Fruit fly (Drosophila melanogaster) whole organism, pupa: ENCODE data around the gene CG13678.

Experiments
- CG10348 ChIP-seq: fragments of 200-800 bp; sonication (Bioruptor generic); IDR thresholded peaks from 2 replicates; pipeline ENCODE4 v1.3.6; 2022; ENCODE audit warnings: missing biosample characterization, missing genetic modification characterization
- CG12605 ChIP-seq: fragments of 200-800 bp; sonication (Bioruptor generic); IDR thresholded peaks from 2 replicates; pipeline ENCODE4 v1.3.6; 2022; ENCODE audit warnings: missing biosample characterization, missing genetic modification characterization
- CG13204 ChIP-seq: fragments of 200-800 bp; sonication (Bioruptor generic); optimal IDR thresholded peaks from 2 replicates; lab custom pipeline; 2018; ENCODE audit warnings: missing biosample characterization, mild to moderate bottlenecking, missing genetic modification characterization, moderate library complexity
- CG14655 ChIP-seq: fragments of 200-800 bp; sonication (Bioruptor generic); optimal IDR thresholded peaks from 3 replicates; lab custom pipeline; 2017; ENCODE audit warnings: mild to moderate bottlenecking, missing biosample characterization, missing genetic modification reagents, missing genetic modification characterization
- CG15710 ChIP-seq: fragments of 200-800 bp; sonication (Bioruptor generic); optimal IDR thresholded peaks from 2 replicates; lab custom pipeline; 2018; ENCODE audit warnings: missing biosample characterization, mild to moderate bottlenecking, missing genetic modification characterization, moderate library complexity
- CG17806 ChIP-seq: fragments of 200-800 bp; sonication (Bioruptor generic); optimal IDR thresholded peaks from 2 replicates; lab custom pipeline; 2018; ENCODE audit warnings: missing biosample characterization, mild to moderate bottlenecking, missing genetic modification characterization, moderate library complexity
- CG32121 ChIP-seq: fragments of 200-800 bp; sonication (Bioruptor generic); IDR thresholded peaks from 2 replicates; pipeline ENCODE4 v1.3.6; 2022; ENCODE audit warnings: missing biosample characterization, missing genetic modification characterization
- CG34367 ChIP-seq: fragments of 200-800 bp; sonication (Bioruptor generic); optimal IDR thresholded peaks from 2 replicates; lab custom pipeline; 2018; ENCODE audit warnings: missing biosample characterization, mild to moderate bottlenecking, missing genetic modification characterization
- CG4496 ChIP-seq: fragments of 200-800 bp; sonication (Bioruptor generic); IDR thresholded peaks from 3 replicates; pipeline ENCODE4 v1.3.6; 2022; ENCODE audit warnings: missing biosample characterization, missing genetic modification characterization
- CG8159 ChIP-seq: fragments of 200-800 bp; sonication (Bioruptor generic); optimal IDR thresholded peaks from 3 replicates; lab custom pipeline; 2018; ENCODE audit warnings: missing biosample characterization, mild to moderate bottlenecking, missing genetic modification characterization, moderate library complexity
- CG8301 ChIP-seq: fragments of 200-800 bp; sonication (Bioruptor generic); optimal IDR thresholded peaks from 2 replicates; lab custom pipeline; 2018; ENCODE audit warnings: missing biosample characterization, mild to moderate bottlenecking, missing genetic modification characterization
- CG9948 ChIP-seq: fragments of 200-800 bp; sonication (Bioruptor generic); optimal IDR thresholded peaks from 2 replicates; lab custom pipeline; 2018; ENCODE audit warnings: missing biosample characterization, mild to moderate bottlenecking, missing genetic modification characterization, moderate library complexity
- D1 ChIP-seq: fragments of 200-800 bp; sonication (Bioruptor generic); optimal IDR thresholded peaks from 2 replicates; lab custom pipeline; 2018; ENCODE audit warnings: missing biosample characterization, mild to moderate bottlenecking, missing genetic modification characterization, moderate library complexity
- EcR ChIP-seq: fragments of 200-800 bp; sonication (Bioruptor generic); optimal IDR thresholded peaks from 3 replicates; lab custom pipeline; 2019; ENCODE audit warnings: missing biosample characterization, missing genetic modification characterization, mild to moderate bottlenecking, moderate library complexity, missing genetic modification reagents
- Ets98B ChIP-seq: fragments of 200-800 bp; sonication (Bioruptor generic); IDR thresholded peaks from 2 replicates; pipeline ENCODE4 v1.3.6; 2022; ENCODE audit warnings: missing biosample characterization, missing genetic modification characterization
- Pif1A ChIP-seq: fragments of 200-800 bp; sonication (Bioruptor generic); optimal IDR thresholded peaks from 3 replicates; lab custom pipeline; 2016; ENCODE audit warnings: missing biosample characterization, missing genetic modification characterization
- Pif1B ChIP-seq: fragments of 200-800 bp; sonication (Bioruptor generic); optimal IDR thresholded peaks from 3 replicates; lab custom pipeline; 2016; ENCODE audit warnings: missing biosample characterization, missing genetic modification characterization
- Snoo ChIP-seq: fragments of 200-800 bp; sonication (Bioruptor generic); optimal IDR thresholded peaks from 3 replicates; lab custom pipeline; 2017; ENCODE audit warnings: missing biosample characterization, mild to moderate bottlenecking, missing genetic modification characterization, inconsistent platforms
- fd96Ca ChIP-seq: fragments of 200-800 bp; sonication (Bioruptor generic); IDR thresholded peaks from 3 replicates; pipeline ENCODE4 v1.3.6; 2022; ENCODE audit warnings: missing biosample characterization, missing genetic modification characterization
- gl ChIP-seq: fragments of 200-800 bp; sonication (Bioruptor generic); optimal IDR thresholded peaks from 2 replicates; lab custom pipeline; 2018; ENCODE audit warnings: missing biosample characterization, mild to moderate bottlenecking, missing genetic modification characterization
- rn ChIP-seq: fragments of 200-800 bp; sonication (Bioruptor generic); IDR thresholded peaks from 2 replicates; pipeline ENCODE4 v1.3.6; 2022; ENCODE audit warnings: missing biosample characterization, missing genetic modification characterization

Gene CG13678

DNA sequence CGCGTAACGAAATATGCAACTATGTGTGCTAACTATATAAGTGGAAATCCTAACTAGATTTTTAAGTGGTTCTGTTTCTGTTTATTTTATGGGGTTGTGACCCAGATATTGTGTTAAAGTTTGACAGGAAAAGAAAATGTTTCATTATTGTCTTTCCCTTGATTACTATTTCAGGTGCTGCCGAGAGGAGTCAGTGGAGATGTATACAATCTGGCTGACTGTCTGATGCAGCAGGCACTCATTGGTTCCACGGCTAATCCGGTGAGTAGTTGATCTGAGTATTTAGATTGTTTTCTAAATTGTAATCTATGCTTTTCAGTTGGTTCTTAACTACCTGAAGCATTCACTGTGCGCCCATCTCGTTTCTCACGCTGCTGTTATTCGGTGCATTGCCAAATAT lies 28.9 kb upstream of the CG13678 start, which contains the start of gene CG7387:
TSS of gene CG7387 (minus strand) at position 101 of the 400 bp plus-strand sequence.
- TF ChIP-seq CG34367 (tag; lab: Kevin White, UChicago) (no peak), Ets98B (no peak), rn (GFP tag; lab: Robert Waterston, UW) (no peak), CG4496 (GFP tag; lab: Robert Waterston, UW) (no peak), fd96Ca (GFP tag; lab: Robert Waterston, UW) (no peak), CG17806 (tag; lab: Kevin White, UChicago) (no peak), EcR (GFP tag; lab: Kevin White, UChicago) (no peak), CG8301 (tag; lab: Kevin White, UChicago) (no peak), CG12605 (GFP tag; lab: Robert Waterston, UW) (no peak), CG10348 (no peak)
- TF ChIP-seq, all 21 proteins: peak for 0

DNA sequence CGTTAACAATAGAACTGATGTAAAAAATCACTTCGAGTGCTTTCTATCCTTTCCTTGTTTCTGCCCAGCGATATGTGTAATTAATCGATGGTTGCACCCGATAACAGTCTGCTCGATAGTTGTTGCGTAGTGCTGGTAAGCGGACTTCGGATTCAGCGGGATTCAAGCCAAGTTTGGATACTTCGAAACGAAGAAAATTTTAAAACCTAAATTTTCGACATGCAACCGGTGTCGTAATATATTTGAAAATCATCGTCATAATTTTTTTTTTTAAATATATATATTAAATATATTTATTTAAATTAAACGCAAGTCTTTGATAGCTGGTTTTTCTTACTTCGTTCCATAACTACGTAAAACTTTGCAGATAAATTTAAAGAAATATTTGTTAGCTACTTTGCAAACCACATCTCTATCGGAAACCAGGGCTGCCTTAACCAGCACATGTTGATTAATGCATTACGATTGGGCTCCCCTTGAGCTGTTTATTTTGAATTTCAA lies 24.1 kb upstream of the CG13678 start, which contains the start of the genes UbcE2M and Dhps:
TSS of gene UbcE2M (minus strand) at position 209 of the 501 bp plus-strand sequence.
TSS of gene Dhps (plus strand) at position 429 of the 501 bp plus-strand sequence.
- TF ChIP-seq CG12605 (GFP tag; lab: Robert Waterston, UW) = no peak
- no peak for TF ChIP-seq D1
- TF ChIP-seq CG14655 = no peak
- no peak for TF ChIP-seq Pif1A
- TF ChIP-seq Pif1B (GFP tag; lab: Kevin White, UChicago) = no peak
- TF ChIP-seq gl (tag; lab: Kevin White, UChicago) = no peak
- TF ChIP-seq Ets98B = peak; percentile 53
- no peak for TF ChIP-seq EcR (GFP tag; lab: Kevin White, UChicago)
- no peak for TF ChIP-seq CG8301 (tag; lab: Kevin White, UChicago)
- peak; percentile 68 for TF ChIP-seq CG9948 (tag; lab: Kevin White, UChicago)
- TF ChIP-seq CG34367 (tag; lab: Kevin White, UChicago) = no peak
- no peak for TF ChIP-seq CG13204 (GFP tag; lab: Kevin White, UChicago)
- peak; percentile 79 for TF ChIP-seq CG15710
- peak; percentile 67 for TF ChIP-seq fd96Ca (GFP tag; lab: Robert Waterston, UW)
- peak; percentile 69 for TF ChIP-seq Snoo (tag; lab: Kevin White, UChicago)
- no peak for TF ChIP-seq rn (GFP tag; lab: Robert Waterston, UW)
- peak; percentile 69 for TF ChIP-seq CG17806 (tag; lab: Kevin White, UChicago)
- peak; percentile 67; the same call in 2 of the 3 replicates for TF ChIP-seq CG4496 (GFP tag; lab: Robert Waterston, UW)
- TF ChIP-seq CG8159 (tag; lab: Kevin White, UChicago) = no peak
- no peak; the same call in 1 of the 2 replicates for TF ChIP-seq CG32121 (GFP tag; lab: Robert Waterston, UW)
- TF ChIP-seq CG10348 = 0 out of 2 replicates have a peak, but pooled peaks have one; percentile 30

DNA sequence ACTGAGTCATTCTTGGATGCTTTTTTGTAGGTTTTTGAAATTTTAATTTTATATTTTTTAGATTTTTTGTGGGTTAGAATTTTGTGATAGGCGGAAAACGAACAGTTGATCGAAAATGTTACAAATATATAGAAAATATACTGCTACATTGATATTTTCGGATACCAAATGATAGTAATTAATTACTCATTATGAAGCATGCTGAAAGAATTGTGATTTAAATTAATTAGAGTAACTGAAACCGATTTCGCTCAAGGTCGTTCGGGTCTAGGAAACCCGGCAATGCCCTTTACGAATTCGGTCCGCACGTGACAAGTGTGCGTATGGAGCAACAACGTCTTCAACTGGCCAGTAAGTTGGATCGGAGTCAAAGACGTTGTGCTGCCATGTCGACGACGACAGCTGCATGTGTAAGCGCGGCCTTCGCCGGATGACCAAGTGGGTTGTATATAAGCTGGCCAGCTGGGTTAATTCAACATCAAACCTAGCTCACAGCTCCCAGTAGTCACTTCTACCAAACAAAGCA lies 19.6 kb upstream of the CG13678 start, which contains the start of the genes CG7366 and CG13679:
TSS of gene CG7366 (minus strand) at position 101 of the 526 bp plus-strand sequence.
TSS of gene CG13679 (plus strand) at position 476 of the 526 bp plus-strand sequence.
- TF ChIP-seq Snoo (tag; lab: Kevin White, UChicago) = no peak
- no peak for TF ChIP-seq fd96Ca (GFP tag; lab: Robert Waterston, UW)
- TF ChIP-seq CG8301 (tag; lab: Kevin White, UChicago) = no peak
- TF ChIP-seq Pif1B (GFP tag; lab: Kevin White, UChicago) = no peak
- no peak for TF ChIP-seq CG13204 (GFP tag; lab: Kevin White, UChicago)
- TF ChIP-seq CG15710 = no peak
- TF ChIP-seq Ets98B = no peak
- no peak for TF ChIP-seq CG4496 (GFP tag; lab: Robert Waterston, UW)
- no peak for TF ChIP-seq EcR (GFP tag; lab: Kevin White, UChicago)
- TF ChIP-seq CG14655 = no peak
- TF ChIP-seq rn (GFP tag; lab: Robert Waterston, UW) = no peak
- TF ChIP-seq D1 = no peak
- no peak for TF ChIP-seq CG9948 (tag; lab: Kevin White, UChicago)
- TF ChIP-seq CG32121 (GFP tag; lab: Robert Waterston, UW) = no peak
- TF ChIP-seq Pif1A = no peak
- no peak for TF ChIP-seq gl (tag; lab: Kevin White, UChicago)
- TF ChIP-seq CG12605 (GFP tag; lab: Robert Waterston, UW) = no peak
- TF ChIP-seq CG34367 (tag; lab: Kevin White, UChicago) = no peak

DNA sequence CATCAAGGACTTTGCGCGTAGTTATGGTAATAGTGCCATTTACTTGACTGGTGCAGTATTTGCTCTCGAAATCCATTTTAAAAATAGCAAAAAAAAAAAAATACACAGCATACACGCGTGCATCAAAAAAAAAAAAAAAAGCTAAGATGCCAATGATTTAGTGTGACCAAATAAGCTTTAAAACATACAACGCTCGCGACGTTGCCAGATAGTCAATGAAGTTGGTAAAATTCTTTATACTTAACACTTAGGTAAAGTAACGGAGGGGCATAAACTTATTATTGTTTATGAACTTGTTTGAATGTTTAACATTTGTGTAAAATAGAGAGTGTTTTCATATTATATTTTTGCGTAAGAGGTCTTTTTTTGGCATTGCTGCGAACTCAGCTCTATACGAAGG lies 11.3 kb upstream of the CG13678 start, which contains the start of gene tut:
TSS of gene tut (minus strand) at position 148 of the 400 bp plus-strand sequence.
- no peak for TF ChIP-seq CG34367 (tag; lab: Kevin White, UChicago)

DNA sequence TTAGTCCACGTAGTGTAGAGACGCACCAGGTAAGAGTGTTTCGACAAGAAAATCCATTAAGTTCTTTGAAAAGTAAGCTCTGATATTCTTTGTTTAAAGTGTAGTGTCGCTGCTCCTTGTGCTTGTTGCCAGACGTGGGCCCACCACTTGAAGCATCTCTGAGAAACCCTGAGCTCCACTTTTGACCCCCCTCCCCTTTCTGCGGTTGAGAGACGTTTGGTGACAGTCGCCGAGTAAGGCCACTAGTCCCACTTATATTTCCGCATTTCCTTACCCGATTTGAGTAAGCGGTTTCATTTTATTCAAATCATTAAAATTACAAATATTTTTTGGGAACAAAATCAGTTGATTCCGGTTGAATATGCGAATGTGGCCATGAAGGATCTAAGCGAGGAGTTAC lies 10.4 kb upstream of the CG13678 start, which contains the start of gene CG8006:
TSS of gene CG8006 (plus strand) at position 301 of the 400 bp plus-strand sequence.
- TF ChIP-seq CG34367 (tag; lab: Kevin White, UChicago) (no peak), CG8301 (tag; lab: Kevin White, UChicago) (no peak), CG9948 (tag; lab: Kevin White, UChicago) (no peak), CG14655 (no peak), CG17806 (tag; lab: Kevin White, UChicago) (no peak), Pif1A (no peak), fd96Ca (GFP tag; lab: Robert Waterston, UW) (no peak), gl (tag; lab: Kevin White, UChicago) (no peak), CG4496 (GFP tag; lab: Robert Waterston, UW) (no peak), CG13204 (GFP tag; lab: Kevin White, UChicago) (no peak), CG15710 (no peak), EcR (GFP tag; lab: Kevin White, UChicago) (no peak), CG8159 (tag; lab: Kevin White, UChicago) (no peak), CG12605 (GFP tag; lab: Robert Waterston, UW) (no peak), CG32121 (GFP tag; lab: Robert Waterston, UW) (no peak), CG10348 (no peak), Snoo (tag; lab: Kevin White, UChicago) (no peak), D1 (no peak)
- TF ChIP-seq, all 21 proteins: peak for 0
